Worm (Caenorhabditis elegans) whole organism, L1 larva: ENCODE measurements around the gene srw-115.

Experiments used
- F16B12.6 ChIP-seq: fragments of 150-350 bp; optimal IDR thresholded peaks from 2 replicates; lab custom pipeline; 2014; ENCODE audit warnings: missing biosample characterization, missing genetic modification characterization
- Y116A8C.19 ChIP-seq: sonication (generic microtip); optimal IDR thresholded peaks from 2 replicates; lab custom pipeline; 2016; ENCODE audit warnings: missing compliant biosample characterization, missing genetic modification characterization, borderline replicate concordance
- aha-1 ChIP-seq: fragments of 150-350 bp; optimal IDR thresholded peaks from 2 replicates; lab custom pipeline; 2014; ENCODE audit warnings: missing biosample characterization, missing genetic modification characterization
- ama-1 ChIP-seq: fragments of 150-350 bp; optimal IDR thresholded peaks from 2 replicates; lab custom pipeline; 2014
- ceh-82 ChIP-seq, 3 experiments: fragments of 150-350 bp in 1 of 3; sonication (generic microtip) in 2 of 3; optimal IDR thresholded peaks; 2 replicates each; lab custom pipeline; 2014 to 2017; ENCODE audit warnings: missing biosample characterization in 3 of 3, missing genetic modification characterization in 3 of 3
- dpl-1 ChIP-seq, 3 experiments: fragments of 150-350 bp in 2 of 3; sonication (generic microtip) in 1 of 3; optimal IDR thresholded peaks; 2 replicates each; lab custom pipeline; 2014 to 2017; ENCODE audit warnings: missing biosample characterization in 3 of 3, missing genetic modification characterization in 3 of 3, missing genetic modification reagents in 3 of 3
- efl-1 ChIP-seq, 4 experiments: fragments of 150-350 bp; optimal IDR thresholded peaks in 3 of 4; peaks in 1 of 4; 1 replicate in 1 of 4; 2 replicates in 3 of 4; lab custom pipeline; 2014; ENCODE audit warnings: missing biosample characterization in 2 of 4, missing genetic modification characterization in 2 of 4, missing genetic modification reagents in 2 of 4
- efl-3 ChIP-seq: fragments of 200-800 bp; sonication (Bioruptor generic); optimal IDR thresholded peaks from 2 replicates; lab custom pipeline; 2018; ENCODE audit warnings: mild to moderate bottlenecking, missing genetic modification characterization, missing compliant biosample characterization
- egl-27 ChIP-seq, 2 experiments: fragments of 150-350 bp in 1 of 2; sonication (generic microtip); optimal IDR thresholded peaks; 3 replicates each; lab custom pipeline; 2017 to 2018; ENCODE audit warnings: missing biosample characterization in 2 of 2, missing genetic modification characterization in 2 of 2, missing genetic modification reagents in 2 of 2
- elt-2 ChIP-seq: sonication (generic microtip); optimal IDR thresholded peaks from 2 replicates; lab custom pipeline; 2016; ENCODE audit warnings: missing genetic modification characterization, mild to moderate bottlenecking, inconsistent platforms, missing compliant biosample characterization, missing genetic modification reagents
- ets-5 ChIP-seq: fragments of 200-800 bp; sonication (Bioruptor generic); IDR thresholded peaks from 2 replicates; pipeline ENCODE4 v1.3.6; 2022; ENCODE audit warnings: missing genetic modification characterization, missing compliant biosample characterization
- fkh-10 ChIP-seq: sonication (generic microtip); optimal IDR thresholded peaks from 2 replicates; lab custom pipeline; 2017; ENCODE audit warnings: missing biosample characterization, missing genetic modification reagents, missing genetic modification characterization
- fos-1 ChIP-seq: fragments of 150-350 bp; optimal IDR thresholded peaks from 2 replicates; lab custom pipeline; 2014; ENCODE audit warnings: missing biosample characterization, missing genetic modification characterization
- hpl-2 ChIP-seq: fragments of 150-350 bp; optimal IDR thresholded peaks from 2 replicates; lab custom pipeline; 2014; ENCODE audit warnings: missing biosample characterization, missing genetic modification reagents, missing genetic modification characterization
- lin-13 ChIP-seq: fragments of 150-350 bp; optimal IDR thresholded peaks from 2 replicates; lab custom pipeline; 2014; ENCODE audit warnings: missing biosample characterization, missing genetic modification reagents, missing genetic modification characterization
- lin-14 ChIP-seq: fragments of 200-800 bp; sonication (Bioruptor generic); optimal IDR thresholded peaks from 2 replicates; lab custom pipeline; 2018; ENCODE audit warnings: mild to moderate bottlenecking, missing genetic modification characterization, moderate library complexity, missing compliant biosample characterization
- mab-9 ChIP-seq: fragments of 200-800 bp; sonication (Bioruptor generic); IDR thresholded peaks from 2 replicates; pipeline ENCODE4 v1.3.6; 2022; ENCODE audit warnings: missing genetic modification reagents, missing genetic modification characterization, missing compliant biosample characterization
- mef-2 ChIP-seq: fragments of 150-350 bp; optimal IDR thresholded peaks from 2 replicates; lab custom pipeline; 2014; ENCODE audit warnings: missing biosample characterization, missing genetic modification characterization
- mep-1 ChIP-seq: fragments of 150-350 bp; optimal IDR thresholded peaks from 2 replicates; lab custom pipeline; 2014; ENCODE audit warnings: missing biosample characterization, missing genetic modification characterization
- nhr-12 ChIP-seq: sonication (generic microtip); optimal IDR thresholded peaks from 2 replicates; lab custom pipeline; 2017; ENCODE audit warnings: missing biosample characterization, missing genetic modification characterization
- nhr-20 ChIP-seq: sonication (generic microtip); optimal IDR thresholded peaks from 2 replicates; lab custom pipeline; 2016; ENCODE audit warnings: mild to moderate bottlenecking, missing genetic modification characterization, missing compliant biosample characterization
- nhr-237 ChIP-seq: fragments of 150-350 bp; optimal IDR thresholded peaks from 2 replicates; lab custom pipeline; 2014; ENCODE audit warnings: missing biosample characterization, missing genetic modification characterization
- nhr-28 ChIP-seq: fragments of 150-350 bp; optimal IDR thresholded peaks from 2 replicates; lab custom pipeline; 2014; ENCODE audit warnings: missing biosample characterization, missing genetic modification characterization
- nhr-77 ChIP-seq: fragments of 150-350 bp; optimal IDR thresholded peaks from 2 replicates; lab custom pipeline; 2014; ENCODE audit warnings: missing biosample characterization, missing genetic modification characterization
- nhr-85 ChIP-seq: sonication (generic microtip); peaks from one replicate; lab custom pipeline; 2016; ENCODE audit warnings: missing genetic modification characterization, inconsistent platforms, missing compliant biosample characterization
- pqm-1 ChIP-seq: sonication (generic microtip); optimal IDR thresholded peaks from 3 replicates; lab custom pipeline; 2017; ENCODE audit warnings: missing biosample characterization, missing genetic modification characterization
- rnt-1 ChIP-seq: sonication (generic microtip); optimal IDR thresholded peaks from 2 replicates; lab custom pipeline; 2016; ENCODE audit warnings: mild to moderate bottlenecking, missing genetic modification characterization, moderate library complexity, missing compliant biosample characterization
- snpc-4 ChIP-seq: fragments of 150-350 bp; optimal IDR thresholded peaks from 2 replicates; lab custom pipeline; 2014; ENCODE audit warnings: missing biosample characterization, missing genetic modification characterization
- sox-4 ChIP-seq: sonication (generic microtip); optimal IDR thresholded peaks from 2 replicates; lab custom pipeline; 2016; ENCODE audit warnings: missing genetic modification characterization, missing compliant biosample characterization
- tbx-2 ChIP-seq: sonication (generic microtip); optimal IDR thresholded peaks from 2 replicates; lab custom pipeline; 2016; ENCODE audit warnings: missing genetic modification characterization, missing compliant biosample characterization
- unc-62 ChIP-seq: fragments of 150-350 bp; optimal IDR thresholded peaks from 2 replicates; lab custom pipeline; 2014; ENCODE audit warnings: missing biosample characterization, missing genetic modification reagents, missing genetic modification characterization
- unc-86 ChIP-seq: sonication (generic microtip); optimal IDR thresholded peaks from 2 replicates; lab custom pipeline; 2016; ENCODE audit warnings: missing genetic modification characterization, missing compliant biosample characterization
- xbp-1 ChIP-seq: sonication (generic microtip); optimal IDR thresholded peaks from 2 replicates; lab custom pipeline; 2016; ENCODE audit warnings: missing genetic modification characterization, missing compliant biosample characterization
- zip-4 ChIP-seq: fragments of 200-800 bp; sonication (Bioruptor generic); optimal IDR thresholded peaks from 2 replicates; lab custom pipeline; 2018; ENCODE audit warnings: mild to moderate bottlenecking, missing genetic modification characterization, moderate library complexity, missing compliant biosample characterization
- ztf-11 ChIP-seq, 2 experiments: sonication (generic microtip); optimal IDR thresholded peaks; 2 replicates each; lab custom pipeline; 2016 to 2017; ENCODE audit warnings: missing genetic modification characterization in 2 of 2, missing biosample characterization in 1 of 2, missing compliant biosample characterization in 1 of 2

srw-115 gene

DNA sequence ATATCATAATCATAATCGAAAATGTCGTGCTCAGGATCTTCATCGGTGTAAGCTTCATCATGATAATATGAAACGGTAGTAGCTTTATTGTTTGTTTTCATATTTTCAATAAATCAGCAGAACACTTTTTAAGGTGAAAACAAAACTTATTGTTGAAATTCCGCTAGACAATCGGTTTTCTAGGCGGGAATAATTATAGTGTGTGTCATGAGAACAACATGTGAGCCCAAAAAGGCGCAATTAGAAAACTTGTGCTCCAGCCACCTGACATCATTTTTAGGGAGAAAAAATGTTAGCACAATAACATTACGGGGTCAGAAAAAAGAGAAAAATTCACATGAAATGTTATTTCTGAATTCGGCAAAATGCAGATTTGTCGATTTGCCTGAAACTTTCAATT lies 40.5 kb upstream of the srw-115 start, which contains the start of gene srw-8 (continued):
- TF ChIP-seq zip-4 (GFP tag; lab: Kevin White, UChicago) (no peak), unc-86 (tag; lab: Kevin White, UChicago) (no peak)

DNA sequence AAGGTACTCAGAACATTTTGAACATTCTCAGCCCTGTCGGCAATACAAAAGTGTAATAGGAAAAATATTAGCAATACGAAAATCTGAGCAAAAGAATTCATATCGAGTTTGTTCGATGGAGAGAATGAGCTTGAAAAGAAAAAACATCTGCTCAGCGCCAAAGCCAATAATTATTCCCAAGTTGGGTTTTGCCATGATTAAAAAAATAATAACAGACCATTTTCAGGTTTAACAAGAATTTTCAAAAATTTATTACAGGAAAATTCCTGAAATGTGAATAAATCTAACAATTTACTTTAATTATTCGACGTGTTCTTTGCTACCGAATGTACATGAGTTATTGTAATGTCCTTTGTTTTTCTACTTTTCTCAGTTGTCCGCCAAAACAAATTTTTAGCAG lies 38.6 kb upstream of the srw-115 start, which contains the start of gene irld-38:
Gene irld-38 (minus strand): TSS at position 101 of the 400 bp plus-strand sequence.
- TF ChIP-seq ama-1: no peak
- no peak for TF ChIP-seq unc-62 (GFP tag; lab: Kevin White, UChicago)

DNA sequence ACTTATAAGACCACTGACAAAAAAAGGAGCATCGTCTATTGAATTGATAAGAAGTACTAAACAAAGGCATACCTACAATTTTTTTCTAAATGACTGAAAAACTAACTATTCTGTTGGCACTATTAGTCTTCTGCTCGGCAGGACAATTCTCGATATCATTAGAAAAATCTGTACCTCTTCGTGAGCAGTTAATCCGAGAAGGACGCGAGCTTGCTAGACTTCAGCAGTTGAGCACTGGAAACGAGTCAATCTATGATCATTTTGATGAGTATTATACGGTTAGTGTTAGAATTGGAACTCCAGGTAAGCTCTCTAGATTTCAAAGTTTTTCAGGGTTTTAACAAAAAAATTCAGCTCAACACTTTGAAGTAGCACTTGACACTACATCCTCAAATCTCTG lies 34.5 kb upstream of the srw-115 start, which contains the start of gene asp-7:
Gene asp-7 (plus strand): TSS at position 81 of the 400 bp plus-strand sequence.
- no peak for TF ChIP-seq nhr-12 (tag; lab: Kevin White, UChicago)
- TF ChIP-seq dpl-1 (GFP tag; optimal IDR thresholded peaks at IDR 0.05; lab: Kevin White, UChicago): no peak
- TF ChIP-seq pqm-1: no peak
- no peak for TF ChIP-seq ceh-82 (tag; optimal IDR thresholded peaks at IDR 0.05; lab: Kevin White, UChicago)
- TF ChIP-seq efl-1 (optimal IDR thresholded peaks at IDR 0.05; lab: Kevin White, UChicago): no peak
- TF ChIP-seq efl-1 (GFP tag; optimal IDR thresholded peaks at IDR 0.05 in 1 of 2; lab: Kevin White, UChicago): peak in 1 of 2 experiments; percentile 80

DNA sequence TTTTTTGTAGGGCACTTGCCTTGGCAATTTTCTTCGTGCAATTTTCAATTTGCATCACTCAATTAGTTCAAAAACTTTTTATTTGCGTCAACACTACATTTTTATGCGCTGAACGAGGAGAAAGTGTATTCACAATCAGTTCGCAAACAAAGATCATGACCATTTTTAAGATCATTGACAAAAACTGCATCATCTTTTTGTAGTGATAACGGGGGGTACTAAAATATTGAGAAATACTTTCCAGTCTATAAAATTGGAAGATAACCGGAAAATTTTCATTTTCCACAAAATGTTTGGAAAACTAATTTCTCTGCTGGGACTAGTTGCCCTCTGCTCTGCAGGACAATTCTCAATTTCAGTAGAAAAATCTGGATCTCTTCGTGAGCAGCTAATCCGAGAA lies 30.6 kb upstream of the srw-115 start, which contains the start of gene asp-8:
Gene asp-8 (plus strand): TSS at position 276 of the 400 bp plus-strand sequence.
- TF ChIP-seq fos-1 (no peak), fkh-10 (GFP tag; lab: Kevin White, UChicago) (no peak), lin-14 (no peak), efl-1 (optimal IDR thresholded peaks at IDR 0.05; lab: Kevin White, UChicago) (no peak), efl-1 (GFP tag; optimal IDR thresholded peaks at IDR 0.05 in 1 of 2; lab: Kevin White, UChicago) (no peak), egl-27 (tag; optimal IDR thresholded peaks at IDR 0.05; lab: Kevin White, UChicago) (no peak), elt-2 (peak; percentile 60)

DNA sequence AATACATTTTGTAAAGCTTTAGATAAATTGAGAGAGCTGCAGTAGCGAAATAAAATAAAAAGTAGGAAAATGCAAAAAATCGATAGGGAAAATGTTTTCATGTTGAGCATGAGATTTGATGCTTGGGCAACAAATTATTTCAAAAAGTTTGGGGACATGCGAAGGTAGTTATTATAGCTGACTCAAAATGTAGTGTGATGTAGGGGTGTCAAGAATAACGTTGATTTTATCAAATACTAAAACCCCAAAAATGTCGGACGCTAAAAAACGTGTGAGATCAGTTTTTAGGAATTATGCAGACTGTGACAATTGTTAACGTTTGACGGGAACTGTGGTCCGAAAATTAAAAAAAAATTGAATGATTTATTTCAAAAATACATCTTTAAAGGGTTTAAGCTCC lies 27.6 kb upstream of the srw-115 start, which contains the start of gene irld-12:
Gene irld-12 (minus strand): TSS at position 101 of the 400 bp plus-strand sequence.
- TF ChIP-seq ztf-11 (tag; optimal IDR thresholded peaks at IDR 0.05; lab: Kevin White, UChicago) (no peak), nhr-237 (tag; lab: Kevin White, UChicago) (no peak), lin-14 (no peak)
- TF ChIP-seq, all 84 proteins: peak for 0

DNA sequence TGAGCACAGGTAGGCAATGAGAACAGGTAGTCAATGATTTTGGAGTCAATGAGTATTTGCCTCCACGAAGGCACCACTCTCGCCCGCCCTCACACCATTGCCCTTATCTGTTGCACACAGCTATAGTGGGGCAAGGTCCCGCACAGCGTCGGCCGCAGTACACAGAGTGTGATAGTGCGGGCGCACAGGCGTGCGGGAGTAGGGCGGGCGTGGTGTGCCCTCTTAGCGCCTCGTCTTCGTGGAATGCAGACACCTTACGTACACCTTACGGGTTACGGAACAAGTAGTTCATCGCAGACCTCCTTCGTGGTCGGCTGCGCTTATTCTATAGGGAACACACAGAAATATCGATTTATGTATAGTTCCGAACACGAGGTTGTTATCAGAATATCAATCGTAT lies 24.2 kb upstream of the srw-115 start:
- no peak for TF ChIP-seq rnt-1
- no peak for TF ChIP-seq nhr-12 (tag; lab: Kevin White, UChicago)
- no peak for TF ChIP-seq mep-1
- no peak for TF ChIP-seq ceh-82 (tag; optimal IDR thresholded peaks at IDR 0.05; lab: Kevin White, UChicago)
- TF ChIP-seq sox-4 (tag; lab: Kevin White, UChicago): no peak
- TF ChIP-seq nhr-237 (tag; lab: Kevin White, UChicago): no peak
- no peak for TF ChIP-seq snpc-4 (tag; lab: Kevin White, UChicago)
- no peak for TF ChIP-seq lin-13 (GFP tag; lab: Kevin White, UChicago)
- no peak for TF ChIP-seq elt-2
- TF ChIP-seq ama-1: no peak
- TF ChIP-seq pqm-1: no peak
- TF ChIP-seq tbx-2 (tag; lab: Kevin White, UChicago): no peak
- TF ChIP-seq efl-1 (optimal IDR thresholded peaks at IDR 0.05; lab: Kevin White, UChicago): no peak
- no peak for TF ChIP-seq efl-1 (GFP tag; optimal IDR thresholded peaks at IDR 0.05 in 1 of 2; lab: Kevin White, UChicago)
- TF ChIP-seq efl-3 (GFP tag; lab: Kevin White, UChicago): no peak

DNA sequence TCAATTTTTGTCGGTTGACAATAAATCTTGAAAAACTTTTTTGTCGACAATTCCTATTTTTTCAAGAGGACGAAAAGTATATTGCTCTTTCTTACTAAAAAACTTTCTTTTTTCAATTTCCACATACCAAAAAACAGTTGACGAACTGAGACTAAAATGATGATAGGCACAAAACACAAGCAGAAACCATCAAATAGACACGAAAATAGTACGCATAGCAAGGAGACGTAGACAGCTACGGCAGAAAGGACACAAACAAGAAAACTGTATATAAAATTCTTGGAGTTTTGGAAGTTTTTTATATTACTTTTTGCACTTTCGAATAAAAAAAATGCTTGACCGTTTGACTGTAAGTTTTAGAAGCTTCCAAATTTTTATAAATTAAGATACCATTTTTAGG lies 20.5 kb upstream of the srw-115 start, which contains the start of gene K12D9.1:
Gene K12D9.1 (plus strand): TSS at position 301 of the 400 bp plus-strand sequence.
- TF ChIP-seq mep-1 (no peak), F16B12.6 (tag; lab: Kevin White, UChicago) (no peak), efl-1 (optimal IDR thresholded peaks at IDR 0.05; lab: Kevin White, UChicago) (no peak), efl-1 (GFP tag; optimal IDR thresholded peaks at IDR 0.05 in 1 of 2; lab: Kevin White, UChicago) (peak in 1 of 2 experiments; percentile 18)

DNA sequence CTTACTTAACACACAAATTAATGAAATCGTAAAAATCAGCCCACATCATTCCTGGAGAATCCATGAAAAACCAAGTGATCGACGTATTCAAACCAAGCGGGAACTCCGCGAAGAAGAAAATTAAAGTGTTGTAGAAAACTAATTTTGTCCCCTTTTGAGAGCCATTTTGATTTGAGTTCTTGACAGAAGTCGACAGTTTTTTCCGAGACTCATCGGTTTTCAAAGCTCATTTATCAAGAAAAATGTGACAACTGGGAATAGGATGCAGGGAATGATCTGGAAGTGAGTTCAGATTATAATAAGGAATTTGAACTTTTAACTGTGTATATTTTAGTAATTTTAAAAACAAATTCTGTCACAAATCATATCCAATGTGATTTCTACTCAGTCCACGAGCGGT lies 17.7 kb upstream of the srw-115 start, which contains the start of gene srw-135:
Gene srw-135 (minus strand): TSS at position 101 of the 400 bp plus-strand sequence.
- TF ChIP-seq Y116A8C.19 (no peak), hpl-2 (GFP tag; lab: Kevin White, UChicago) (no peak), fos-1 (no peak), xbp-1 (tag; lab: Kevin White, UChicago) (no peak), ama-1 (no peak), egl-27 (tag; optimal IDR thresholded peaks at IDR 0.05; lab: Kevin White, UChicago) (no peak), ets-5 (no peak), aha-1 (no peak), unc-86 (tag; lab: Kevin White, UChicago) (no peak), sox-4 (tag; lab: Kevin White, UChicago) (no peak), nhr-28 (tag; lab: Kevin White, UChicago) (no peak), nhr-20 (tag; lab: Kevin White, UChicago) (no peak), nhr-77 (no peak), nhr-85 (no peak), F16B12.6 (tag; lab: Kevin White, UChicago) (no peak), mef-2 (tag; lab: Kevin White, UChicago) (no peak), mab-9 (GFP tag; lab: Robert Waterston, UW) (no peak)
- TF ChIP-seq, all 84 proteins: peak for 0
